Fruit fly (Drosophila melanogaster) whole organism, larva: ENCODE measurements around the gene Paip2.

Source experiments
- noc ChIP-seq: fragments of 200-800 bp; sonication (Bioruptor generic); optimal IDR thresholded peaks from 3 replicates; lab custom pipeline; 2019; ENCODE audit warnings: missing biosample characterization, mild to moderate bottlenecking, missing genetic modification characterization, moderate library complexity

Paip2 gene

dm6 chr3R:12980628-12981219 is at the start of gene Paip2:
Paip2 (plus strand) TSS chr3R:12980792.
- no peak for TF ChIP-seq noc (tag; lab: Kevin White, UChicago)

dm6 chr3R:12957388-12957787 is 23.2 kb upstream of the Paip2 start:
- no peak for TF ChIP-seq noc (tag; lab: Kevin White, UChicago)

- TF ChIP-seq noc (tag; lab: Kevin White, UChicago) = peak; percentile 55
These were observed 20.4 kb upstream of the Paip2 start for dm6 chr3R:12960227-12960626.

dm6 chr3R:12960929-12961855 is 19.4 kb upstream of the Paip2 start, which contains the start of gene Spc25:
Spc25 (plus strand) TSS chr3R:12961745.
- TF ChIP-seq noc (tag; lab: Kevin White, UChicago) = no peak

- no peak for TF ChIP-seq noc (tag; lab: Kevin White, UChicago)
These were observed 18.0 kb upstream of the Paip2 start for dm6 chr3R:12962612-12963011.

dm6 chr3R:12963491-12963890 is 17.1 kb upstream of the Paip2 start, which contains the start of gene Cyp304a1:
Cyp304a1 (plus strand) TSS chr3R:12963791.
- no peak for TF ChIP-seq noc (tag; lab: Kevin White, UChicago)

- TF ChIP-seq noc (tag; lab: Kevin White, UChicago) = no peak
These were observed 16.5 kb upstream of the Paip2 start for dm6 chr3R:12964043-12964442.

dm6 chr3R:12967612-12968011 is 13.0 kb upstream of the Paip2 start, which contains the start of the genes CG14384 and grsm:
CG14384 (minus strand) TSS chr3R:12967712.
grsm (minus strand) TSS chr3R:12967712.
- TF ChIP-seq noc (tag; lab: Kevin White, UChicago) = no peak

- no peak for TF ChIP-seq noc (tag; lab: Kevin White, UChicago)
These were observed 8.5 kb upstream of the Paip2 start for dm6 chr3R:12972106-12972505.

- TF ChIP-seq noc (tag; lab: Kevin White, UChicago) = no peak
These were observed 6.1 kb upstream of the Paip2 start for dm6 chr3R:12974447-12974846.

dm6 chr3R:12975223-12975622 is 5.4 kb upstream of the Paip2 start:
- no peak for TF ChIP-seq noc (tag; lab: Kevin White, UChicago)

- no peak for TF ChIP-seq noc (tag; lab: Kevin White, UChicago)
These were observed 3.1 kb upstream of the Paip2 start, which contains the start of the genes CG7381 and CG7091 for dm6 chr3R:12977371-12978050. CG7381 (minus strand) TSS chr3R:12977471. CG7091 (plus strand) TSS chr3R:12978000.

dm6 chr3R:12981334-12982166 is 958 bp downstream of the Paip2 start:
- peak; percentile 0 for TF ChIP-seq noc (tag; lab: Kevin White, UChicago)

dm6 chr3R:12982167-12982981 is 1.8 kb downstream of the Paip2 start:
- TF ChIP-seq noc (tag; lab: Kevin White, UChicago) = peak; percentile 94
